Fruit fly (Drosophila melanogaster) whole organism, prepupa: Measurements from ENCODE around the gene CG43675.
A peak's percentile ranks its signal among the peaks of the same experiment; 100 is the strongest.

Experiments used
- CG11294 ChIP-seq: fragments of 200-800 bp; sonication (Bioruptor generic); IDR thresholded peaks from 2 replicates; pipeline ENCODE4 v1.3.6; 2022; ENCODE audit warnings: missing biosample characterization, missing genetic modification characterization
- CG11762 ChIP-seq: fragments of 200-800 bp; sonication (Bioruptor generic); optimal IDR thresholded peaks from 3 replicates; lab custom pipeline; 2016; ENCODE audit warnings: missing biosample characterization, missing genetic modification characterization; ENCODE audit not compliant: insufficient read depth
- CG11902 ChIP-seq: fragments of 200-800 bp; sonication (Bioruptor generic); optimal IDR thresholded peaks from 3 replicates; lab custom pipeline; 2016; ENCODE audit warnings: missing biosample characterization, missing genetic modification characterization
- CG15336 ChIP-seq: fragments of 200-800 bp; sonication (Bioruptor generic); IDR thresholded peaks from 2 replicates; pipeline ENCODE4 v1.3.6; 2022; ENCODE audit warnings: missing biosample characterization, missing genetic modification characterization
- CG16779 ChIP-seq: fragments of 200-800 bp; sonication (Bioruptor generic); optimal IDR thresholded peaks from 3 replicates; lab custom pipeline; 2017; ENCODE audit warnings: missing biosample characterization, mild to moderate bottlenecking, missing genetic modification characterization
- CG3032 ChIP-seq: fragments of 200-800 bp; optimal IDR thresholded peaks from 2 replicates; lab custom pipeline; 2019; ENCODE audit warnings: missing biosample characterization, mild to moderate bottlenecking, missing genetic modification characterization, moderate library complexity
- CG32006 ChIP-seq: fragments of 200-800 bp; sonication (Bioruptor generic); optimal IDR thresholded peaks from 3 replicates; lab custom pipeline; 2017; ENCODE audit warnings: missing biosample characterization, mild to moderate bottlenecking, missing genetic modification characterization
- CG34406 ChIP-seq: fragments of 200-800 bp; sonication (Bioruptor generic); optimal IDR thresholded peaks from 3 replicates; lab custom pipeline; 2016; ENCODE audit warnings: missing biosample characterization, missing genetic modification characterization
- CG3919 ChIP-seq: fragments of 200-800 bp; sonication (Bioruptor generic); optimal IDR thresholded peaks from 3 replicates; lab custom pipeline; 2016; ENCODE audit warnings: missing biosample characterization, missing genetic modification characterization
- CG6163 ChIP-seq: fragments of 200-800 bp; sonication (Bioruptor generic); IDR thresholded peaks from 3 replicates; pipeline ENCODE4 v1.3.6; 2022; ENCODE audit warnings: missing biosample characterization, missing genetic modification characterization
- CG6276 ChIP-seq: fragments of 200-800 bp; sonication (Bioruptor generic); optimal IDR thresholded peaks from 2 replicates; lab custom pipeline; 2017; ENCODE audit warnings: missing biosample characterization, mild to moderate bottlenecking, missing genetic modification characterization
- CG6808 ChIP-seq: fragments of 200-800 bp; sonication (Bioruptor generic); optimal IDR thresholded peaks from 3 replicates; lab custom pipeline; 2017; ENCODE audit warnings: missing biosample characterization, missing genetic modification characterization, mild to moderate bottlenecking, moderate library complexity, missing genetic modification reagents
- CG6854 ChIP-seq: fragments of 200-800 bp; sonication (Bioruptor generic); optimal IDR thresholded peaks from 2 replicates; lab custom pipeline; 2017; ENCODE audit warnings: missing biosample characterization, mild to moderate bottlenecking, missing genetic modification characterization
- CG7368 ChIP-seq: fragments of 200-800 bp; sonication (Bioruptor generic); optimal IDR thresholded peaks from 3 replicates; lab custom pipeline; 2016; ENCODE audit warnings: missing biosample characterization, missing genetic modification characterization
- CG8119 ChIP-seq: fragments of 200-800 bp; sonication (Bioruptor generic); IDR thresholded peaks from 3 replicates; pipeline ENCODE4 v1.3.6; 2022; ENCODE audit warnings: missing biosample characterization, missing genetic modification characterization
- CG8319 ChIP-seq: fragments of 200-800 bp; sonication (Bioruptor generic); optimal IDR thresholded peaks from 3 replicates; lab custom pipeline; 2016; ENCODE audit warnings: missing biosample characterization, missing genetic modification characterization
- CG9139 ChIP-seq: fragments of 200-800 bp; sonication (Bioruptor generic); optimal IDR thresholded peaks from 3 replicates; lab custom pipeline; 2017; ENCODE audit warnings: missing biosample characterization, mild to moderate bottlenecking, missing genetic modification characterization
- Eip75B ChIP-seq: fragments of 200-800 bp; sonication (Bioruptor generic); optimal IDR thresholded peaks from 3 replicates; lab custom pipeline; 2016; ENCODE audit warnings: missing biosample characterization, missing genetic modification characterization
- Eip78C ChIP-seq: fragments of 200-800 bp; sonication (Bioruptor generic); peaks from one replicate; lab custom pipeline; 2016; ENCODE audit warnings: missing biosample characterization, missing genetic modification characterization
- Ets21C ChIP-seq: fragments of 200-800 bp; sonication (Bioruptor generic); optimal IDR thresholded peaks from 3 replicates; lab custom pipeline; 2016; ENCODE audit warnings: missing biosample characterization, missing genetic modification characterization
- Ets96B ChIP-seq: fragments of 200-800 bp; optimal IDR thresholded peaks from 2 replicates; lab custom pipeline; 2019; ENCODE audit warnings: missing biosample characterization, mild to moderate bottlenecking, missing genetic modification characterization, moderate library complexity
- Gug ChIP-seq: fragments of 200-800 bp; sonication (Bioruptor generic); IDR thresholded peaks from 2 replicates; pipeline ENCODE4 v1.3.6; 2022; ENCODE audit warnings: missing biosample characterization, missing genetic modification characterization
- Hr38 ChIP-seq: sonication (Bioruptor generic); optimal IDR thresholded peaks from 2 replicates; lab custom pipeline; 2016; ENCODE audit warnings: missing biosample characterization, missing genetic modification characterization
- Hr39 ChIP-seq: fragments of 200-800 bp; sonication (Bioruptor generic); optimal IDR thresholded peaks from 2 replicates; lab custom pipeline; 2016; ENCODE audit warnings: missing biosample characterization, missing genetic modification characterization
- Hr4 ChIP-seq: fragments of 200-800 bp; sonication (Bioruptor generic); optimal IDR thresholded peaks from 3 replicates; lab custom pipeline; 2016; ENCODE audit warnings: missing biosample characterization, missing genetic modification characterization
- Met ChIP-seq: fragments of 200-800 bp; sonication (Bioruptor generic); optimal IDR thresholded peaks from 3 replicates; lab custom pipeline; 2016; ENCODE audit warnings: missing biosample characterization, missing genetic modification characterization
- Sox102F ChIP-seq: fragments of 200-800 bp; sonication (Bioruptor generic); optimal IDR thresholded peaks from 2 replicates; lab custom pipeline; 2016; ENCODE audit warnings: missing biosample characterization, mild to moderate bottlenecking, missing genetic modification characterization
- Sox14 ChIP-seq: fragments of 200-800 bp; sonication (Bioruptor generic); optimal IDR thresholded peaks from 3 replicates; lab custom pipeline; 2016; ENCODE audit warnings: missing biosample characterization, missing genetic modification characterization
- Sox15 ChIP-seq: fragments of 200-800 bp; sonication (Bioruptor generic); optimal IDR thresholded peaks from 3 replicates; lab custom pipeline; 2016; ENCODE audit warnings: missing biosample characterization, missing genetic modification characterization
- achi ChIP-seq: fragments of 200-800 bp; sonication (Bioruptor generic); optimal IDR thresholded peaks from 3 replicates; lab custom pipeline; 2016; ENCODE audit warnings: missing biosample characterization, missing genetic modification characterization
- acj6 ChIP-seq: fragments of 200-800 bp; sonication (Bioruptor generic); optimal IDR thresholded peaks from 3 replicates; lab custom pipeline; 2016; ENCODE audit warnings: missing biosample characterization, missing genetic modification characterization
- dac ChIP-seq: fragments of 200-800 bp; sonication (Bioruptor generic); optimal IDR thresholded peaks from 2 replicates; lab custom pipeline; 2017; ENCODE audit warnings: missing biosample characterization, mild to moderate bottlenecking, missing genetic modification characterization
- eg ChIP-seq: fragments of 200-800 bp; sonication (Bioruptor generic); IDR thresholded peaks from 3 replicates; pipeline ENCODE4 v1.3.6; 2022; ENCODE audit warnings: missing biosample characterization, missing genetic modification characterization
- esn ChIP-seq: fragments of 200-800 bp; sonication (Bioruptor generic); optimal IDR thresholded peaks from 2 replicates; lab custom pipeline; 2016; ENCODE audit warnings: missing biosample characterization, mild to moderate bottlenecking, missing genetic modification characterization, moderate library complexity
- fd59A ChIP-seq: fragments of 200-800 bp; sonication (Bioruptor generic); optimal IDR thresholded peaks from 2 replicates; lab custom pipeline; 2017; ENCODE audit warnings: missing biosample characterization, mild to moderate bottlenecking, missing genetic modification characterization, missing genetic modification reagents
- fd85E ChIP-seq: fragments of 200-800 bp; sonication (Bioruptor generic); optimal IDR thresholded peaks from 3 replicates; lab custom pipeline; 2016; ENCODE audit warnings: missing biosample characterization, missing genetic modification characterization
- fkh ChIP-seq: fragments of 200-800 bp; sonication (Bioruptor generic); optimal IDR thresholded peaks from 3 replicates; lab custom pipeline; 2017; ENCODE audit warnings: missing biosample characterization, mild to moderate bottlenecking, missing genetic modification characterization, moderate library complexity
- lz ChIP-seq: fragments of 200-800 bp; sonication (Bioruptor generic); optimal IDR thresholded peaks from 3 replicates; lab custom pipeline; 2016; ENCODE audit warnings: missing biosample characterization, missing genetic modification characterization
- net ChIP-seq: fragments of 200-800 bp; sonication (Bioruptor generic); optimal IDR thresholded peaks from 3 replicates; lab custom pipeline; 2016; ENCODE audit warnings: missing biosample characterization, missing genetic modification characterization
- pdm3 ChIP-seq: fragments of 200-800 bp; sonication (Bioruptor generic); optimal IDR thresholded peaks from 3 replicates; lab custom pipeline; 2016; ENCODE audit warnings: missing biosample characterization, missing genetic modification characterization
- salr ChIP-seq, 2 experiments: fragments of 200-800 bp; sonication (Bioruptor generic); optimal IDR thresholded peaks; 3 replicates each; lab custom pipeline; 2016 to 2018; ENCODE audit warnings: missing biosample characterization in 2 of 2, missing genetic modification characterization in 2 of 2, mild to moderate bottlenecking in 1 of 2
- spab ChIP-seq: fragments of 200-800 bp; sonication (Bioruptor generic); optimal IDR thresholded peaks from 2 replicates; lab custom pipeline; 2017; ENCODE audit warnings: missing biosample characterization, mild to moderate bottlenecking, missing genetic modification characterization, missing genetic modification reagents
- ss ChIP-seq, 2 experiments: fragments of 200-800 bp; sonication (Bioruptor generic); optimal IDR thresholded peaks; 2 replicates in 1 of 2; 3 replicates in 1 of 2; lab custom pipeline; 2017 to 2018; ENCODE audit warnings: mild to moderate bottlenecking in 2 of 2, missing biosample characterization in 2 of 2, missing genetic modification characterization in 2 of 2, moderate library complexity in 1 of 2
- svp ChIP-seq: fragments of 200-800 bp; sonication (Bioruptor generic); peaks from one replicate; lab custom pipeline; 2016; ENCODE audit warnings: missing biosample characterization, missing genetic modification characterization
- vri ChIP-seq: fragments of 200-800 bp; sonication (Bioruptor generic); optimal IDR thresholded peaks from 3 replicates; lab custom pipeline; 2016; ENCODE audit warnings: missing biosample characterization, mild to moderate bottlenecking, missing genetic modification characterization

The CG43675 gene

dm6 chr3R:9341189-9342012 lies 13.9 kb upstream of the CG43675 start (continued):
- TF ChIP-seq Hr39, result peak; percentile 58
- TF ChIP-seq CG8119, result peak; percentile 79; the same call in 2 of the 3 replicates
- TF ChIP-seq salr (GFP tag; optimal IDR thresholded peaks at IDR 0.05; lab: Kevin White, UChicago), result peak; percentile 56 to 76
- peak; percentile 81 for TF ChIP-seq CG15336
- TF ChIP-seq CG9139 (GFP tag; lab: Kevin White, UChicago), result peak; percentile 55
- peak; percentile 56 for TF ChIP-seq fkh (GFP tag; lab: Kevin White, UChicago)
- peak; percentile 24 for TF ChIP-seq fd85E (GFP tag; lab: Kevin White, UChicago)
- TF ChIP-seq Sox14 (GFP tag; lab: Kevin White, UChicago), result peak; percentile 80
- peak; percentile 33 for TF ChIP-seq dac (GFP tag; lab: Kevin White, UChicago)
- peak; percentile 68 for TF ChIP-seq spab (GFP tag; lab: Kevin White, UChicago)
- TF ChIP-seq CG11294 (GFP tag; lab: Robert Waterston, UW), result peak; percentile 8; the same call in 1 of the 2 replicates
- peak; percentile 84 for TF ChIP-seq CG6808 (GFP tag; lab: Kevin White, UChicago)
- peak; percentile 45 for TF ChIP-seq CG16779 (tag; lab: Kevin White, UChicago)
- peak; percentile 53; the same call in 1 of the 2 replicates for TF ChIP-seq Gug (GFP tag; lab: Robert Waterston, UW)
- TF ChIP-seq Ets96B (tag; lab: Kevin White, UChicago), result peak; percentile 84
- peak; percentile 75 for TF ChIP-seq net
- no peak for TF ChIP-seq CG11902
- peak; percentile 54 for TF ChIP-seq Ets21C (GFP tag; lab: Kevin White, UChicago)
- peak; percentile 82 for TF ChIP-seq Eip75B (GFP tag; lab: Kevin White, UChicago)
- TF ChIP-seq CG3919, result peak; percentile 81
- peak; percentile 76 for TF ChIP-seq vri (GFP tag; lab: Kevin White, UChicago)
- TF ChIP-seq esn, result peak; percentile 89
- TF ChIP-seq acj6 (GFP tag; lab: Kevin White, UChicago), result peak; percentile 81
- TF ChIP-seq CG8319, result peak; percentile 30
- TF ChIP-seq Sox102F (GFP tag; lab: Kevin White, UChicago), result peak; percentile 88
- TF ChIP-seq svp (GFP tag; lab: Kevin White, UChicago), result peak; percentile 91
- TF ChIP-seq Met (GFP tag; lab: Kevin White, UChicago), result peak; percentile 88
- TF ChIP-seq CG3032 (tag; lab: Kevin White, UChicago), result peak; percentile 84
- TF ChIP-seq CG34406 (GFP tag; lab: Kevin White, UChicago), result peak; percentile 81

dm6 chr3R:9342248-9342882 lies 12.9 kb upstream of the CG43675 start:
- TF ChIP-seq CG11902 (no peak), Sox102F (GFP tag; lab: Kevin White, UChicago) (peak; percentile 31), CG3032 (tag; lab: Kevin White, UChicago) (no peak), esn (peak; percentile 5), Gug (GFP tag; lab: Robert Waterston, UW) (no peak), CG15336 (peak; percentile 35; the same call in 1 of the 2 replicates), Sox14 (GFP tag; lab: Kevin White, UChicago) (peak; percentile 20), Hr4 (GFP tag; lab: Kevin White, UChicago) (peak; percentile 17), Sox15 (GFP tag; lab: Kevin White, UChicago) (no peak), CG32006 (GFP tag; lab: Kevin White, UChicago) (no peak), CG6854 (peak; percentile 49), CG6163 (GFP tag; lab: Robert Waterston, UW) (peak; percentile 57; the same call in 2 of the 3 replicates), lz (peak; percentile 13), fkh (GFP tag; lab: Kevin White, UChicago) (peak; percentile 92), eg (GFP tag; lab: Robert Waterston, UW) (peak; percentile 61; the same call in 2 of the 3 replicates), fd59A (GFP tag; lab: Kevin White, UChicago) (no peak), CG6276 (peak; percentile 10), svp (GFP tag; lab: Kevin White, UChicago) (peak; percentile 48), achi (GFP tag; lab: Kevin White, UChicago) (peak; percentile 43), Eip78C (peak; percentile 67), pdm3 (GFP tag; lab: Kevin White, UChicago) (peak; percentile 18), Hr38 (GFP tag; lab: Kevin White, UChicago) (no peak), CG16779 (tag; lab: Kevin White, UChicago) (peak; percentile 32), ss (GFP tag; optimal IDR thresholded peaks at IDR 0.05; lab: Kevin White, UChicago) (peak in 1 of 2 experiments; percentile 52), Ets96B (tag; lab: Kevin White, UChicago) (peak; percentile 13), CG11762 (no peak), CG8119 (peak; percentile 39; the same call in 1 of the 3 replicates), vri (GFP tag; lab: Kevin White, UChicago) (peak; percentile 57), CG8319 (no peak), CG7368 (peak; percentile 2), Eip75B (GFP tag; lab: Kevin White, UChicago) (peak; percentile 0), spab (GFP tag; lab: Kevin White, UChicago) (peak; percentile 6)
